Worm (Caenorhabditis elegans): Measurements from ENCODE around the gene sptf-2.
A peak's percentile ranks its signal among the peaks of the same experiment; 100 is the strongest.

The sptf-2 gene

DNA sequence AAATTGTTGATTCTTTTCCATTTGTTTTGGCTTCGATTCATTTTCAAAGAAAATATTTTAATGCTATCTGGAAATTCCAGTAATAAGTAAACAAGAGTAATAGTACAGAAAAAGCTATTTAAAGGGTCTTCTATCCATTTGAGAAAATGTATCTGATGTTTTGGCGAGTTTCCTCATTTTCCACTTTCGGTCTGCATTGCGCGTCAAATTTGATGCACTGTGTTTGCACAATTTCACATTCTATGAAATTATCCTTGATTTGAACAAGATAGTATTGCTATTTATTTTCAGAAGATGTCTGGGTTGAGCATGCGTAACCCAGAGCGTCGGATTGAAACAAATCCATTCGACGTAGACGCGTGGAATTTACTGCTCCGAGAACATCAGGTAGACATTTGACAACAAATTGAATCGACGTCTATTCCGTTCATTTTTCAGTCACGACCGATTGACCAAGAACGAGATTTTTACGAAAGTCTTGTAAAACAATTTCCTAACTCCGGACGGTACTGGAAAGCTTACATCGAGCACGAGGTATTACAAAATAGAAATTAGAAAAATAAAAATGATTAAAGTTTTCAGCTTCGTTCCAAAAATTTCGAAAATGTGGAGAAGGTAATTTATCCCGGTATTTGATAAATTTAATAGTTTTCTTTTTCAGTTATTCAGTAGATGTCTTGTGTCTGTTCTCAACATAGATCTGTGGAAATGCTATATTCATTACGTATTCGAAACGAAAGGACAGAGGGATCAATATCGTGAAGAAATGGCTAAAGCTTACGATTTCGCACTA is 21.5 kb upstream of the sptf-2 start, which contains the start of gene suf-1 (continued):
- peak; percentile 60 for TF ChIP-seq C17E4.6 (GFP tag; IDR thresholded peaks at IDR 0.05)
- no peak for TF ChIP-seq madf-10 (tag; optimal IDR thresholded peaks at IDR 0.05)
- TF ChIP-seq madf-6 (GFP tag; IDR thresholded peaks at IDR 0.05), result peak; percentile 85
- peak; percentile 12; the same call in 1 of the 2 replicates for TF ChIP-seq dox-1 (GFP tag; IDR thresholded peaks at IDR 0.05)
- TF ChIP-seq lin-26 (GFP tag; IDR thresholded peaks at IDR 0.05), result peak; percentile 73; the same call in 1 of the 2 replicates
- no peak for TF ChIP-seq unc-62 (GFP tag; optimal IDR thresholded peaks at IDR 0.05)
- 0 out of 2 replicates have a peak, but pooled peaks have one; percentile 10 for TF ChIP-seq K11D2.4 (GFP tag; IDR thresholded peaks at IDR 0.05)
- no peak for TF ChIP-seq mel-28 (tag; optimal IDR thresholded peaks at IDR 0.05; ENCODE audit: borderline replicate concordance)
- no peak for TF ChIP-seq F37B4.10 (GFP tag; IDR thresholded peaks at IDR 0.05)
- TF ChIP-seq lir-1 (GFP tag; conservative IDR thresholded peaks at IDR 0.05), result no peak
- TF ChIP-seq F55B11.4 (tag; optimal IDR thresholded peaks at IDR 0.05; ENCODE audit: borderline replicate concordance, insufficient read depth), result no peak
- TF ChIP-seq nhr-27 (tag; optimal IDR thresholded peaks at IDR 0.05), result no peak
- TF ChIP-seq T26A5.8 (tag; optimal IDR thresholded peaks at IDR 0.05), result no peak
- TF ChIP-seq sdz-38 (tag; optimal IDR thresholded peaks at IDR 0.05), result no peak
- TF ChIP-seq sea-2 (GFP tag; IDR thresholded peaks at IDR 0.05), result no peak
- TF ChIP-seq hmg-20 (GFP tag; IDR thresholded peaks at IDR 0.05), result no peak
- TF ChIP-seq repo-1 (tag; optimal IDR thresholded peaks at IDR 0.05), result no peak
- no peak for TF ChIP-seq bed-2 (GFP tag; IDR thresholded peaks at IDR 0.05)
- no peak for TF ChIP-seq hlh-12 (tag; optimal IDR thresholded peaks at IDR 0.05)
- no peak for TF ChIP-seq ceh-27 (GFP tag; optimal IDR thresholded peaks at IDR 0.05)
- TF ChIP-seq Y67H2A.10 (GFP tag; conservative IDR thresholded peaks at IDR 0.05), result no peak
- peak; percentile 88 for TF ChIP-seq madf-3 (GFP tag; IDR thresholded peaks at IDR 0.05)
- TF ChIP-seq ztf-26 (tag; optimal IDR thresholded peaks at IDR 0.05), result no peak
- no peak for TF ChIP-seq F57A8.1 (GFP tag; optimal IDR thresholded peaks at IDR 0.05)
- TF ChIP-seq zim-3 (tag; optimal IDR thresholded peaks at IDR 0.05), result no peak
- no peak for TF ChIP-seq ceh-91 (GFP tag; IDR thresholded peaks at IDR 0.05)
- TF ChIP-seq ztf-22 (GFP tag; optimal IDR thresholded peaks at IDR 0.05), result no peak
- no peak for TF ChIP-seq somi-1 (GFP tag; optimal IDR thresholded peaks at IDR 0.05)
- TF ChIP-seq nhr-80 (tag; optimal IDR thresholded peaks at IDR 0.05), result no peak
- peak; percentile 2 for TF ChIP-seq snpc-1.3 (tag; optimal IDR thresholded peaks at IDR 0.05; ENCODE audit: insufficient read depth)
- peak; percentile 43 for TF ChIP-seq efl-1 (GFP tag; optimal IDR thresholded peaks at IDR 0.05)
- TF ChIP-seq ceh-79 (tag; optimal IDR thresholded peaks at IDR 0.05), result no peak
- TF ChIP-seq ztf-25 (GFP tag; IDR thresholded peaks at IDR 0.05), result no peak
- TF ChIP-seq pha-4 (tag; optimal IDR thresholded peaks at IDR 0.05), result no peak

DNA sequence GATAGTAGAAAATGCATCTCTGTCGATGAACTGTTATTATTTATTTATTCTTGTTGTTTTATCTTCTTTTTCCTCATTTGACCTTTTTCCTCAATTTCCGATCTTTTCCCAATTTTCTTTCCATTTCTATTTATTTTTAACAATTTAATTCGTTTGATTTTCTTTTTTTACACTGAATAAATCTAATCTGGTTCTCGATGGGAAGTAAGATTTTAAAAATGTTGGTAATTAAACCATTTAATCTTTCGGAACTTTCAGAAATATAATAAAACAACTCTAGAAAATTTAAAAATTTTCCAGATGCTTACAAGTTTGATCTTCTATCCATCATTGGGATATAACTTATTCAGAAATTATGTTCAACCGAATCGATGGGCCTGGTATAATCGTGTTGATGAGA is 18.7 kb upstream of the sptf-2 start, which contains the start of gene F28C6.8:
Gene F28C6.8, plus strand, starts transcription at position 301 of the 400 bp plus-strand sequence.
- TF ChIP-seq bed-2 (GFP tag; IDR thresholded peaks at IDR 0.05), result no peak
- no peak for TF ChIP-seq C06A6.2 (GFP tag; conservative IDR thresholded peaks at IDR 0.05)
- peak; percentile 16 for TF ChIP-seq F49E8.2 (tag; optimal IDR thresholded peaks at IDR 0.05; ENCODE audit: insufficient read depth)
- TF ChIP-seq dpl-1 (GFP tag; optimal IDR thresholded peaks at IDR 0.05), result no peak

Data from whole organism, young adult.